Fruit fly (Drosophila melanogaster) whole organism, wandering third instar larva: Measurements from ENCODE around the gene CG15525.

Experiments
- Abd-B ChIP-seq: fragments of >200 bp; optimal IDR thresholded peaks from 2 replicates; lab custom pipeline; 2017; ENCODE audit warnings: missing biosample characterization, missing genetic modification characterization
- CG32264 ChIP-seq: fragments of 200-800 bp; sonication (Bioruptor generic); optimal IDR thresholded peaks from 2 replicates; lab custom pipeline; 2016; ENCODE audit warnings: missing biosample characterization, missing genetic modification characterization
- CG9705 ChIP-seq: fragments of 200-800 bp; sonication (Bioruptor generic); optimal IDR thresholded peaks from 2 replicates; lab custom pipeline; 2018; ENCODE audit warnings: missing biosample characterization, mild to moderate bottlenecking, missing genetic modification characterization
- Dfd ChIP-seq: fragments of >200 bp; optimal IDR thresholded peaks from 2 replicates; lab custom pipeline; 2017; ENCODE audit warnings: missing biosample characterization, missing genetic modification characterization
- Dif ChIP-seq: fragments of 200-275, 200-300 bp; sonication (Bioruptor generic); optimal IDR thresholded peaks from 2 replicates; lab custom pipeline; 2018; ENCODE audit warnings: missing biosample characterization, missing genetic modification characterization; ENCODE audit not compliant: partially characterized antibody
- GATAd ChIP-seq: sonication (Bioruptor generic); optimal IDR thresholded peaks from 2 replicates; lab custom pipeline; 2016; ENCODE audit warnings: missing biosample characterization, missing genetic modification characterization
- HLH106 ChIP-seq: fragments of 200-800 bp; optimal IDR thresholded peaks from 3 replicates; lab custom pipeline; 2019; ENCODE audit warnings: missing biosample characterization, mild to moderate bottlenecking, missing genetic modification characterization, moderate library complexity
- Hnf4 ChIP-seq: fragments of 200-800 bp; sonication (Bioruptor generic); optimal IDR thresholded peaks from 2 replicates; lab custom pipeline; 2016; ENCODE audit warnings: missing biosample characterization, mild to moderate bottlenecking, missing genetic modification characterization
- Hr78 ChIP-seq: fragments of >200 bp; optimal IDR thresholded peaks from 2 replicates; lab custom pipeline; 2017; ENCODE audit warnings: missing biosample characterization, missing genetic modification characterization
- Jra ChIP-seq: sonication (Bioruptor generic); optimal IDR thresholded peaks from 2 replicates; lab custom pipeline; 2016; ENCODE audit warnings: missing biosample characterization, missing genetic modification characterization
- Mio ChIP-seq: sonication (Bioruptor generic); optimal IDR thresholded peaks from 2 replicates; lab custom pipeline; 2016; ENCODE audit warnings: missing biosample characterization, missing genetic modification characterization
- Myc ChIP-seq: fragments of >200 bp; optimal IDR thresholded peaks from 2 replicates; lab custom pipeline; 2017
- N ChIP-seq: fragments of >200 bp; optimal IDR thresholded peaks from 2 replicates; lab custom pipeline; 2018; ENCODE audit warnings: missing biosample characterization, missing external identifiers, missing genetic modification characterization
- OdsH ChIP-seq: fragments of 200-800 bp; sonication (Bioruptor generic); optimal IDR thresholded peaks from 2 replicates; lab custom pipeline; 2016; ENCODE audit warnings: missing biosample characterization, mild to moderate bottlenecking, missing genetic modification characterization
- Rel ChIP-seq, 2 experiments: fragments of 200-800 bp; sonication (Bioruptor generic) in 1 of 2; optimal IDR thresholded peaks; 2 replicates in 1 of 2; 3 replicates in 1 of 2; lab custom pipeline; 2016 to 2019; ENCODE audit warnings: mild to moderate bottlenecking in 2 of 2, missing biosample characterization in 2 of 2, missing genetic modification characterization in 2 of 2, moderate library complexity in 1 of 2
- Sp1 ChIP-seq: fragments of 200-800 bp; sonication (Bioruptor generic); optimal IDR thresholded peaks from 3 replicates; lab custom pipeline; 2019; ENCODE audit warnings: missing biosample characterization, mild to moderate bottlenecking, missing genetic modification characterization, moderate library complexity
- Vsx2 ChIP-seq: fragments of 200-300, 225-300 bp; sonication (Bioruptor generic); optimal IDR thresholded peaks from 2 replicates; lab custom pipeline; 2018; ENCODE audit warnings: missing biosample characterization, missing genetic modification characterization; ENCODE audit not compliant: partially characterized antibody
- br ChIP-seq: fragments of 200-800 bp; sonication (Bioruptor generic); optimal IDR thresholded peaks from 2 replicates; lab custom pipeline; 2016; ENCODE audit warnings: missing biosample characterization, missing genetic modification characterization
- brk ChIP-seq: fragments of 200-800 bp; sonication (Bioruptor generic); optimal IDR thresholded peaks from 2 replicates; lab custom pipeline; 2016; ENCODE audit warnings: missing biosample characterization, mild to moderate bottlenecking, missing genetic modification characterization
- dl ChIP-seq, 2 experiments: fragments of 175-275, 200-275 bp in 1 of 2; fragments of 200-275 bp in 1 of 2; sonication (Bioruptor generic); optimal IDR thresholded peaks; lab custom pipeline; 2018; ENCODE audit warnings: mild to moderate bottlenecking in 2 of 2, missing biosample characterization in 2 of 2, missing genetic modification characterization in 2 of 2, moderate library complexity in 2 of 2; ENCODE audit not compliant: partially characterized antibody in 2 of 2, insufficient read depth in 1 of 2
- dmrt93B ChIP-seq: fragments of 200-800 bp; sonication (Bioruptor generic); optimal IDR thresholded peaks from 2 replicates; lab custom pipeline; 2018; ENCODE audit warnings: missing biosample characterization, mild to moderate bottlenecking, missing genetic modification characterization
- dsf ChIP-seq: sonication (Bioruptor generic); optimal IDR thresholded peaks from 2 replicates; lab custom pipeline; 2016; ENCODE audit warnings: missing biosample characterization, missing genetic modification characterization, borderline replicate concordance
- ey ChIP-seq: fragments of 200-800 bp; sonication (Bioruptor generic); optimal IDR thresholded peaks from 2 replicates; lab custom pipeline; 2016; ENCODE audit warnings: missing biosample characterization, missing genetic modification characterization
- foxo ChIP-seq, 2 experiments: fragments of 200-800 bp; sonication (Bioruptor generic); optimal IDR thresholded peaks; 2 replicates in 1 of 2; 3 replicates in 1 of 2; lab custom pipeline; 2016 to 2017; ENCODE audit warnings: missing biosample characterization in 2 of 2, missing genetic modification characterization in 2 of 2
- fru ChIP-seq: fragments of 200-800 bp; sonication (Bioruptor generic); optimal IDR thresholded peaks from 3 replicates; lab custom pipeline; 2016; ENCODE audit warnings: missing biosample characterization, mild to moderate bottlenecking, missing genetic modification characterization
- h ChIP-seq: fragments of 200-800 bp; sonication (Bioruptor generic); optimal IDR thresholded peaks from 3 replicates; lab custom pipeline; 2016; ENCODE audit warnings: missing biosample characterization, mild to moderate bottlenecking, missing genetic modification characterization
- lola ChIP-seq: fragments of >200 bp; optimal IDR thresholded peaks from 2 replicates; lab custom pipeline; 2017; ENCODE audit warnings: missing biosample characterization, missing genetic modification characterization
- pan ChIP-seq: fragments of >200 bp; optimal IDR thresholded peaks from 2 replicates; lab custom pipeline; 2017
- psq ChIP-seq: fragments of 200-800 bp; sonication (Bioruptor generic); optimal IDR thresholded peaks from 3 replicates; lab custom pipeline; 2017; ENCODE audit warnings: missing biosample characterization, mild to moderate bottlenecking, missing genetic modification characterization, moderate library complexity
- rgr ChIP-seq: fragments of 200-800 bp; sonication (Bioruptor generic); optimal IDR thresholded peaks from 3 replicates; lab custom pipeline; 2016; ENCODE audit warnings: missing biosample characterization, mild to moderate bottlenecking, missing genetic modification characterization
- sage ChIP-seq: fragments of 200-800 bp; sonication (Bioruptor generic); optimal IDR thresholded peaks from 2 replicates; lab custom pipeline; 2016; ENCODE audit warnings: missing biosample characterization, mild to moderate bottlenecking, missing genetic modification characterization
- sv ChIP-seq: fragments of 200-800 bp; sonication (Bioruptor generic); optimal IDR thresholded peaks from 3 replicates; lab custom pipeline; 2016; ENCODE audit warnings: missing biosample characterization, missing genetic modification characterization
- tai ChIP-seq: sonication (Bioruptor generic); optimal IDR thresholded peaks from 2 replicates; lab custom pipeline; 2016; ENCODE audit warnings: missing biosample characterization, missing genetic modification characterization
- usp ChIP-seq: fragments of >200 bp; optimal IDR thresholded peaks from 2 replicates; lab custom pipeline; 2017; ENCODE audit warnings: missing biosample characterization, missing genetic modification characterization
- woc ChIP-seq: sonication (Bioruptor generic); optimal IDR thresholded peaks from 2 replicates; lab custom pipeline; 2016; ENCODE audit warnings: missing biosample characterization, mild to moderate bottlenecking, missing genetic modification characterization

The CG15525 gene

DNA sequence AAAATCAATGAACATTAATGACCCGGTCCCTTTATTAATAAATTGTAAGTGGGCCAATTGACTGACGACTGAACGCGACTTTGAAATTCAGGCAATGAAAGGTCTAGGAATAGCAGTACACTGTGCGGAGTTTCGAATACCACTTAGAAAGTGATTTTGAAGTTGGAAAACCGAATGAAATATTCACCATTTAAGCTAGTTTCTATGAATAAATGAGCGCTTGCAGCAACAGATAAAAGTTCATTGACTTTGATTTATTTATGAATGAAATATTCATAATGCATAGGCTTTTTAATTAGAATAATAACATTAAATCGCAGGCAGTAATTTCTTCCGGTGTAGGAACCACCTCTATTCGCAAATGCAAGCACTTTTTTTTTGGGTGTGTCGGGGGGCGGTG is 23.5 kb upstream of the CG15525 start:
- peak; percentile 7 for TF ChIP-seq Sp1
- no peak for TF ChIP-seq lola (GFP tag; lab: Kevin White, UChicago)
- peak; percentile 20 for TF ChIP-seq ey (GFP tag; lab: Kevin White, UChicago)
- TF ChIP-seq psq (GFP tag; lab: Kevin White, UChicago), result peak; percentile 14
- TF ChIP-seq Hnf4 (GFP tag; lab: Kevin White, UChicago), result no peak
- TF ChIP-seq Rel (GFP tag; optimal IDR thresholded peaks at IDR 0.05; lab: Kevin White, UChicago), result no peak
- TF ChIP-seq Rel (tag; optimal IDR thresholded peaks at IDR 0.05; lab: Kevin White, UChicago), result no peak
- TF ChIP-seq pan, result no peak
- TF ChIP-seq Dfd, result no peak
- TF ChIP-seq fru (GFP tag; lab: Kevin White, UChicago), result peak; percentile 22
- no peak for TF ChIP-seq dl (GFP tag; optimal IDR thresholded peaks at IDR 0.05; lab: Kevin White, UChicago; ENCODE audit: insufficient read depth in 1 of 2, partially characterized antibody in 2 of 2)
- no peak for TF ChIP-seq tai (GFP tag; lab: Kevin White, UChicago)
- TF ChIP-seq HLH106 (tag; lab: Kevin White, UChicago), result no peak
- no peak for TF ChIP-seq Dif (GFP tag; lab: Kevin White, UChicago)
- TF ChIP-seq sv (GFP tag; lab: Kevin White, UChicago), result no peak
- TF ChIP-seq Abd-B (GFP tag; lab: Kevin White, UChicago), result no peak
- TF ChIP-seq CG9705, result no peak
- TF ChIP-seq Mio (GFP tag; lab: Kevin White, UChicago), result no peak
- TF ChIP-seq CG32264 (GFP tag; lab: Kevin White, UChicago), result no peak
- peak; percentile 38 for TF ChIP-seq h (GFP tag; lab: Kevin White, UChicago)
- TF ChIP-seq brk (GFP tag; lab: Kevin White, UChicago), result no peak
- peak in 1 of 2 experiments; percentile 12 for TF ChIP-seq foxo (GFP tag; optimal IDR thresholded peaks at IDR 0.05; lab: Kevin White, UChicago)
- TF ChIP-seq dsf (GFP tag; lab: Kevin White, UChicago), result no peak
- TF ChIP-seq usp (GFP tag; lab: Kevin White, UChicago), result no peak
- peak; percentile 33 for TF ChIP-seq rgr
- TF ChIP-seq woc, result no peak
- no peak for TF ChIP-seq Myc (lab: Kevin White, UChicago)
- no peak for TF ChIP-seq Hr78

DNA sequence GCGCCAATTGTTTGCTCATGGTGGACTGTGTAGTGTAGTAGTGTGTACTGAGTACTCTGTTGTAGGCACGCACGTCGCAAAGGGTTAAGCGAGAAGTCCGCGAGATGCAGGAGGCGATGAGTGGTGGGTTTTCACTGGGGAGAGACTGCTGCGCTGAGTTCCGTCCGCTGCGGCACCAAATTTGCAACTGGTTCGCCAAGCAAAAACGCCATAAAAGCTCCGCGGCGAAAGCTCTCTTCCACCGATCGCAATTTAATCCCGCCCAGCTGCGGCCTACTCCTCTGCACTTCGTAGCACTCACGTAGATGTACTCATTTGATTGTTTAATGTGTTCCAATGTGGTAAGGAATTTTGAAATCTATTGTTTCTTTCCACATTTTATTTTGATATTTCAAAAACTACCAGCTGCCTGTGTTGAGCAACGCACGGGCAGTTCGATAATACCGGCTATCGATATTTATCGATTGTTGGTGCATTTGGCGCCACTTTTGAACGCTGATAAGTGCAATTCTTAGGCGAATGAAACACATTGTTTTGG is 17.6 kb upstream of the CG15525 start, which contains the start of gene CG7920:
Gene CG7920 (minus strand): TSS at position 308 of the 538 bp plus-strand sequence.
- TF ChIP-seq sv (GFP tag; lab: Kevin White, UChicago), result no peak
- TF ChIP-seq br (GFP tag; lab: Kevin White, UChicago), result peak; percentile 4
- TF ChIP-seq psq (GFP tag; lab: Kevin White, UChicago), result no peak
- TF ChIP-seq Hnf4 (GFP tag; lab: Kevin White, UChicago), result peak; percentile 58
- TF ChIP-seq Sp1, result peak; percentile 63
- TF ChIP-seq h (GFP tag; lab: Kevin White, UChicago), result peak; percentile 51
- TF ChIP-seq dsf (GFP tag; lab: Kevin White, UChicago), result no peak
- peak; percentile 61 for TF ChIP-seq Vsx2 (GFP tag; lab: Kevin White, UChicago)
- TF ChIP-seq brk (GFP tag; lab: Kevin White, UChicago), result no peak
- TF ChIP-seq GATAd (GFP tag; lab: Kevin White, UChicago), result peak; percentile 82
- TF ChIP-seq CG32264 (GFP tag; lab: Kevin White, UChicago), result no peak
- peak; percentile 56 for TF ChIP-seq fru (GFP tag; lab: Kevin White, UChicago)
- TF ChIP-seq Hr78, result no peak
- peak; percentile 1 for TF ChIP-seq Myc (lab: Kevin White, UChicago)
- no peak for TF ChIP-seq Rel (GFP tag; optimal IDR thresholded peaks at IDR 0.05; lab: Kevin White, UChicago)
- peak; percentile 70 for TF ChIP-seq Rel (tag; optimal IDR thresholded peaks at IDR 0.05; lab: Kevin White, UChicago)
- peak; percentile 37 for TF ChIP-seq CG9705
- TF ChIP-seq foxo (GFP tag; optimal IDR thresholded peaks at IDR 0.05; lab: Kevin White, UChicago), result peak in 1 of 2 experiments; percentile 52
- TF ChIP-seq HLH106 (tag; lab: Kevin White, UChicago), result no peak
- peak; percentile 56 for TF ChIP-seq rgr
- no peak for TF ChIP-seq sage (GFP tag; lab: Kevin White, UChicago)
- peak; percentile 3 for TF ChIP-seq ey (GFP tag; lab: Kevin White, UChicago)
- peak; percentile 19 for TF ChIP-seq OdsH (GFP tag; lab: Kevin White, UChicago)
- TF ChIP-seq dmrt93B, result no peak
- TF ChIP-seq N, result no peak
- peak; percentile 53 for TF ChIP-seq Jra (GFP tag; lab: Kevin White, UChicago)
- TF ChIP-seq Dif (GFP tag; lab: Kevin White, UChicago), result peak; percentile 54
- TF ChIP-seq, all 38 proteins: peak for 16
